Fruit fly (Drosophila melanogaster): ENCODE measurements around the gene RabGGTb.

The RabGGTb gene

dm6 chr2L:2882968-2883702 is 4.2 kb downstream of the RabGGTb start (continued):
- TF ChIP-seq CG32772 (GFP tag; IDR thresholded peaks at IDR 0.05), result no peak
- no peak for TF ChIP-seq HLH54F (GFP tag; optimal IDR thresholded peaks at IDR 0.05)
- peak; percentile 20 for TF ChIP-seq Sin3A (optimal IDR thresholded peaks at IDR 0.05)
- peak; percentile 68 for TF ChIP-seq CG15514 (GFP tag; optimal IDR thresholded peaks at IDR 0.05)
- TF ChIP-seq CG15479 (GFP tag; optimal IDR thresholded peaks at IDR 0.05), result no peak
- TF ChIP-seq CG1024 (GFP tag; IDR thresholded peaks at IDR 0.05), result peak; percentile 56; the same call in 1 of the 2 replicates
- no peak for TF ChIP-seq Lim3 (GFP tag; IDR thresholded peaks at IDR 0.05)
- TF ChIP-seq CG2129 (GFP tag; IDR thresholded peaks at IDR 0.05; ENCODE audit: partially characterized antibody), result no peak
- TF ChIP-seq p53 (GFP tag; optimal IDR thresholded peaks at IDR 0.05), result no peak
- TF ChIP-seq ssp (GFP tag; IDR thresholded peaks at IDR 0.05), result no peak; the same call in 1 of the 2 replicates
- TF ChIP-seq nerfin-1 (tag; optimal IDR thresholded peaks at IDR 0.05), result peak; percentile 2
- peak in 1 of 2 experiments; percentile 14 for TF ChIP-seq dpn (GFP tag; optimal IDR thresholded peaks at IDR 0.05)
- TF ChIP-seq tio (GFP tag; optimal IDR thresholded peaks at IDR 0.05), result no peak
- peak; percentile 17 for TF ChIP-seq Sox100B (GFP tag; optimal IDR thresholded peaks at IDR 0.05)
- peak; percentile 67 for TF ChIP-seq lbe (GFP tag; optimal IDR thresholded peaks at IDR 0.05)
- TF ChIP-seq zen (tag; optimal IDR thresholded peaks at IDR 0.05), result peak; percentile 48
- TF ChIP-seq hkb (optimal IDR thresholded peaks at IDR 0.05), result no peak
- TF ChIP-seq hkb (GFP tag; IDR thresholded peaks at IDR 0.05), result peak; percentile 47
- TF ChIP-seq jigr1 (GFP tag; IDR thresholded peaks at IDR 0.05), result no peak
- no peak for TF ChIP-seq chinmo (GFP tag; IDR thresholded peaks at IDR 0.05; ENCODE audit: partially characterized antibody)
- TF ChIP-seq CG34422 (GFP tag; IDR thresholded peaks at IDR 0.05), result peak; percentile 66
- TF ChIP-seq CG9797 (GFP tag; optimal IDR thresholded peaks at IDR 0.05), result peak; percentile 17
- no peak for TF ChIP-seq CG8089 (GFP tag; optimal IDR thresholded peaks at IDR 0.05)
- 0 out of 3 replicates have a peak, but pooled peaks have one; percentile 69 for TF ChIP-seq CG2199 (GFP tag; IDR thresholded peaks at IDR 0.05)
- TF ChIP-seq CG3281 (GFP tag; optimal IDR thresholded peaks at IDR 0.05), result peak; percentile 86
- TF ChIP-seq BtbVII (GFP tag; optimal IDR thresholded peaks at IDR 0.05), result peak; percentile 48
- TF ChIP-seq croc (GFP tag; conservative IDR thresholded peaks at IDR 0.05), result no peak
- no peak for TF ChIP-seq twi (tag; optimal IDR thresholded peaks at IDR 0.05)
- TF ChIP-seq Xrp1 (GFP tag; IDR thresholded peaks at IDR 0.05), result no peak; the same call in none of the 2 replicates
- peak; percentile 91 for TF ChIP-seq Myb (GFP tag; optimal IDR thresholded peaks at IDR 0.05)
- TF ChIP-seq Doc2 (GFP tag; IDR thresholded peaks at IDR 0.05), result no peak
- TF ChIP-seq Ets97D (GFP tag; optimal IDR thresholded peaks at IDR 0.05), result peak; percentile 42
- TF ChIP-seq Eip74EF (GFP tag; optimal IDR thresholded peaks at IDR 0.05), result no peak
- peak; percentile 12; the same call in 1 of the 2 replicates for TF ChIP-seq CG31224 (GFP tag; IDR thresholded peaks at IDR 0.05)
- TF ChIP-seq Oli (tag; optimal IDR thresholded peaks at IDR 0.05), result peak; percentile 29
- TF ChIP-seq D (optimal IDR thresholded peaks at IDR 0.05), result no peak
- no peak for TF ChIP-seq D (GFP tag; optimal IDR thresholded peaks at IDR 0.05)
- TF ChIP-seq tin (GFP tag; optimal IDR thresholded peaks at IDR 0.05), result no peak
- TF ChIP-seq Mad (GFP tag; optimal IDR thresholded peaks at IDR 0.05), result peak; percentile 29
- peak; percentile 40 for TF ChIP-seq gsb-n (tag; optimal IDR thresholded peaks at IDR 0.05)
- TF ChIP-seq wor (GFP tag; IDR thresholded peaks at IDR 0.05), result no peak
- no peak for TF ChIP-seq CG10959 (GFP tag; IDR thresholded peaks at IDR 0.05)
- no peak for TF ChIP-seq CG10565 (GFP tag; optimal IDR thresholded peaks at IDR 0.05)
- no peak for TF ChIP-seq CTCF (GFP tag; optimal IDR thresholded peaks at IDR 0.05)
- TF ChIP-seq fd64A (GFP tag; optimal IDR thresholded peaks at IDR 0.05), result no peak
- peak; percentile 96 for TF ChIP-seq grn (GFP tag; optimal IDR thresholded peaks at IDR 0.05)
- no peak for TF ChIP-seq CG7357 (GFP tag; IDR thresholded peaks at IDR 0.05)
- TF ChIP-seq CG14014 (GFP tag; IDR thresholded peaks at IDR 0.05), result peak; percentile 67
- TF ChIP-seq Nf-YB (GFP tag; optimal IDR thresholded peaks at IDR 0.05), result no peak
- TF ChIP-seq Sry-δ (GFP tag; optimal IDR thresholded peaks at IDR 0.05), result peak; percentile 41
- no peak for TF ChIP-seq zf30C (GFP tag; optimal IDR thresholded peaks at IDR 0.05)

Measured in whole organism, embryonic.